Worm (Caenorhabditis elegans) whole organism, young adult: ENCODE results near the gene nas-8.

ENCODE experiments used
- Y53F4B.3 ChIP-seq: fragments of 200-800 bp; sonication (Bioruptor generic); IDR thresholded peaks from 2 replicates; pipeline ENCODE4 v1.3.6; 2022; ENCODE audit warnings: missing genetic modification reagents, missing genetic modification characterization, missing compliant biosample characterization
- ama-1 ChIP-seq, 3 experiments: fragments of 150-350 bp in 1 of 3; sonication (generic microtip) in 2 of 3; optimal IDR thresholded peaks; 2 replicates each; lab custom pipeline; 2014 to 2018; ENCODE audit warnings: missing biosample characterization in 2 of 3, missing genetic modification characterization in 2 of 3, missing genetic modification reagents in 2 of 3
- atf-7 ChIP-seq: sonication (generic microtip); optimal IDR thresholded peaks from 2 replicates; lab custom pipeline; 2017; ENCODE audit warnings: mild to moderate bottlenecking, missing genetic modification characterization, missing compliant biosample characterization
- ceh-40 ChIP-seq: fragments of 200-800 bp; sonication (Bioruptor generic); IDR thresholded peaks from 2 replicates; pipeline ENCODE4 v1.3.6; 2022; ENCODE audit warnings: missing genetic modification characterization, missing compliant biosample characterization
- hmg-20 ChIP-seq: fragments of 200-800 bp; sonication (Bioruptor generic); IDR thresholded peaks from 2 replicates; pipeline ENCODE4 v1.3.6; 2022; ENCODE audit warnings: missing genetic modification reagents, missing genetic modification characterization, missing compliant biosample characterization
- unc-62 ChIP-seq: fragments of 150-350 bp; optimal IDR thresholded peaks from 2 replicates; lab custom pipeline; 2014; ENCODE audit warnings: missing biosample characterization, missing genetic modification reagents, missing genetic modification characterization
- zfh-2 ChIP-seq: fragments of 200-800 bp; sonication (Bioruptor generic); conservative IDR thresholded peaks from 2 replicates; pipeline ENCODE4 v1.3.6; 2022; ENCODE audit warnings: missing genetic modification reagents, missing genetic modification characterization, missing compliant biosample characterization

DNA sequence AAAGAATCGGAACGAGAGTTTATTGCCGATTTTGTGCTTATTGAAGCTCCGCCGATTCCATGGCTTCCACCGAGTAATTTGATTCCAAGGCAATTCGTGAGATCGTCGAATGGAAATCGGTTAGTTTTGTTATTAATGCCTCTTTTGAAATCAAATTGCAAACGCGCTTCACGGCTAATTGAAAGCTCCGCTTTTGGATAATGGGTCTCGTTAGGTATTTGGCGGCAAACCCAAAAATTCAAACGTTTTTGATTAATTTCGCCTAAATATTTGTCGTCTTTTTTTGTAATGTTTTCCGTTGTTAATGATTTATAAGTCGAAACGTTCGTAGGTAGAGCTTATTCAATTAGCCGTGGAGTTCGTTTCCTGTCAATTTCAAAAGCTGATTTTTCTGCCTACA is 44.9 kb downstream of the nas-8 start:
- TF ChIP-seq ceh-40 (no peak), atf-7 (tag; lab: Kevin White, UChicago) (no peak), zfh-2 (GFP tag; lab: Robert Waterston, UW) (no peak), ama-1 (optimal IDR thresholded peaks at IDR 0.05; lab: Kevin White, UChicago) (no peak), ama-1 (GFP tag; optimal IDR thresholded peaks at IDR 0.05; lab: Kevin White, UChicago) (no peak), hmg-20 (GFP tag; lab: Robert Waterston, UW) (no peak), Y53F4B.3 (no peak), unc-62 (GFP tag; lab: Kevin White, UChicago) (no peak)
